Fruit fly (Drosophila melanogaster): ENCODE measurements around the gene Hpf1.

Hpf1 gene

dm6 chr3R:5781462-5781861 lies 10.2 kb upstream of the Hpf1 start, which contains the start of gene kat-60L1:
TSS of gene kat-60L1 (plus strand) at chr3R:5781762.
- no peak for TF ChIP-seq CG32264 (GFP tag; optimal IDR thresholded peaks at IDR 0.05)
- no peak for TF ChIP-seq Rel (GFP tag; optimal IDR thresholded peaks at IDR 0.05)
- no peak for TF ChIP-seq Rel (tag; optimal IDR thresholded peaks at IDR 0.05)
- TF ChIP-seq Mio (GFP tag; optimal IDR thresholded peaks at IDR 0.05), result no peak
- no peak for TF ChIP-seq fru (GFP tag; optimal IDR thresholded peaks at IDR 0.05)
- TF ChIP-seq Hr78 (GFP tag; optimal IDR thresholded peaks at IDR 0.05), result no peak
- no peak for TF ChIP-seq pan (optimal IDR thresholded peaks at IDR 0.05)
- no peak for TF ChIP-seq HLH106 (tag; optimal IDR thresholded peaks at IDR 0.05)
- no peak for TF ChIP-seq GATAd (GFP tag; optimal IDR thresholded peaks at IDR 0.05)
- no peak for TF ChIP-seq CrebA (GFP tag; optimal IDR thresholded peaks at IDR 0.05; ENCODE audit: borderline replicate concordance)
- TF ChIP-seq tai (GFP tag; optimal IDR thresholded peaks at IDR 0.05), result no peak
- TF ChIP-seq rgr (GFP tag; optimal IDR thresholded peaks at IDR 0.05), result no peak

dm6 chr3R:5789025-5789953 lies 2.4 kb upstream of the Hpf1 start, which contains the start of the genes Hat1 and Rpn5:
TSS of gene Hat1 (minus strand) at chr3R:5789384.
TSS of gene Rpn5 (plus strand) at chr3R:5789493.
- TF ChIP-seq pan (optimal IDR thresholded peaks at IDR 0.05), result no peak
- peak; percentile 90 for TF ChIP-seq br (GFP tag; optimal IDR thresholded peaks at IDR 0.05)
- peak; percentile 84 for TF ChIP-seq Myc (optimal IDR thresholded peaks at IDR 0.05)
- peak; percentile 96 for TF ChIP-seq Jra (GFP tag; optimal IDR thresholded peaks at IDR 0.05)
- TF ChIP-seq CrebA (GFP tag; optimal IDR thresholded peaks at IDR 0.05; ENCODE audit: borderline replicate concordance), result no peak
- TF ChIP-seq dmrt93B (GFP tag; optimal IDR thresholded peaks at IDR 0.05), result peak; percentile 84
- TF ChIP-seq Dif (GFP tag; optimal IDR thresholded peaks at IDR 0.05; ENCODE audit: partially characterized antibody), result no peak
- TF ChIP-seq usp (GFP tag; optimal IDR thresholded peaks at IDR 0.05), result no peak
- no peak for TF ChIP-seq tai (GFP tag; optimal IDR thresholded peaks at IDR 0.05)
- TF ChIP-seq HLH106 (tag; optimal IDR thresholded peaks at IDR 0.05), result peak; percentile 83
- TF ChIP-seq dsf (GFP tag; optimal IDR thresholded peaks at IDR 0.05; ENCODE audit: borderline replicate concordance), result peak; percentile 85
- peak; percentile 42 for TF ChIP-seq sage (GFP tag; optimal IDR thresholded peaks at IDR 0.05)
- TF ChIP-seq Vsx2 (GFP tag; optimal IDR thresholded peaks at IDR 0.05; ENCODE audit: partially characterized antibody), result no peak
- peak; percentile 93 for TF ChIP-seq fru (GFP tag; optimal IDR thresholded peaks at IDR 0.05)
- peak; percentile 79 for TF ChIP-seq Sp1 (GFP tag; optimal IDR thresholded peaks at IDR 0.05)
- TF ChIP-seq h (GFP tag; optimal IDR thresholded peaks at IDR 0.05), result peak; percentile 92
- no peak for TF ChIP-seq lola (GFP tag; optimal IDR thresholded peaks at IDR 0.05)
- peak; percentile 91 for TF ChIP-seq Hnf4 (GFP tag; optimal IDR thresholded peaks at IDR 0.05)
- TF ChIP-seq psq (GFP tag; optimal IDR thresholded peaks at IDR 0.05), result peak; percentile 86
- peak; percentile 45 for TF ChIP-seq Mio (GFP tag; optimal IDR thresholded peaks at IDR 0.05)
- TF ChIP-seq OdsH (GFP tag; optimal IDR thresholded peaks at IDR 0.05), result peak; percentile 86
- peak; percentile 41 to 92 for TF ChIP-seq foxo (GFP tag; optimal IDR thresholded peaks at IDR 0.05)
- TF ChIP-seq Abd-B (GFP tag; optimal IDR thresholded peaks at IDR 0.05), result no peak
- TF ChIP-seq Dfd (GFP tag; optimal IDR thresholded peaks at IDR 0.05), result no peak
- peak; percentile 57 for TF ChIP-seq CG9705 (GFP tag; optimal IDR thresholded peaks at IDR 0.05)
- TF ChIP-seq woc (GFP tag; optimal IDR thresholded peaks at IDR 0.05), result peak; percentile 98
- TF ChIP-seq sv (GFP tag; optimal IDR thresholded peaks at IDR 0.05), result peak; percentile 93
- TF ChIP-seq Hr78 (GFP tag; optimal IDR thresholded peaks at IDR 0.05), result no peak
- peak; percentile 89 for TF ChIP-seq ey (GFP tag; optimal IDR thresholded peaks at IDR 0.05)
- peak; percentile 91 for TF ChIP-seq GATAd (GFP tag; optimal IDR thresholded peaks at IDR 0.05)
- TF ChIP-seq brk (GFP tag; optimal IDR thresholded peaks at IDR 0.05), result no peak
- TF ChIP-seq dl (GFP tag; optimal IDR thresholded peaks at IDR 0.05; ENCODE audit: insufficient read depth in 1 of 2, partially characterized antibody in 2 of 2), result no peak
- TF ChIP-seq rgr (GFP tag; optimal IDR thresholded peaks at IDR 0.05), result peak; percentile 92
- peak; percentile 96 for TF ChIP-seq Hr83 (GFP tag; optimal IDR thresholded peaks at IDR 0.05; ENCODE audit: poor library complexity, severe bottlenecking)
- TF ChIP-seq N (GFP tag; optimal IDR thresholded peaks at IDR 0.05), result no peak
- no peak for TF ChIP-seq jim (GFP tag; optimal IDR thresholded peaks at IDR 0.05)
- TF ChIP-seq Rel (GFP tag; optimal IDR thresholded peaks at IDR 0.05), result no peak
- peak; percentile 28 for TF ChIP-seq Rel (tag; optimal IDR thresholded peaks at IDR 0.05)
- TF ChIP-seq CG32264 (GFP tag; optimal IDR thresholded peaks at IDR 0.05), result peak; percentile 62

All from whole organism, wandering third instar larva.